Fruit fly (Drosophila melanogaster) Kc167 (cell line): ENCODE results near the gene CG3355.

ENCODE experiments used
- Myc ChIP-seq: fragments of >200 bp; optimal IDR thresholded peaks from 2 replicates; lab custom pipeline; 2017; ENCODE audit warnings: missing external identifiers
- Sin3A ChIP-seq: fragments of >200 bp; optimal IDR thresholded peaks from 2 replicates; lab custom pipeline; 2018; ENCODE audit warnings: missing external identifiers
- h ChIP-seq: fragments of >200 bp; optimal IDR thresholded peaks from 3 replicates; lab custom pipeline; 2018; ENCODE audit warnings: missing external identifiers
- insv ChIP-seq: fragments of >200 bp; optimal IDR thresholded peaks from 3 replicates; lab custom pipeline; 2018; ENCODE audit warnings: missing external identifiers
- psq ChIP-seq: fragments of >200 bp; optimal IDR thresholded peaks from 2 replicates; lab custom pipeline; 2017; ENCODE audit warnings: missing external identifiers
- ttk ChIP-seq: sonication (Bioruptor generic); optimal IDR thresholded peaks from 2 replicates; lab custom pipeline; 2017; ENCODE audit warnings: missing external identifiers

The CG3355 gene

dm6 chr2L:4682377-4682776 lies 31.2 kb downstream of the CG3355 start, which contains the start of gene CG11929:
CG11929 (plus strand) TSS chr2L:4682677.
- no peak for TF ChIP-seq ttk (lab: Kevin White, UChicago)
- TF ChIP-seq psq (lab: Kevin White, UChicago), result no peak
- no peak for TF ChIP-seq Sin3A (lab: Kevin White, UChicago)
- TF ChIP-seq h (lab: Kevin White, UChicago), result no peak
- TF ChIP-seq insv (lab: Kevin White, UChicago), result no peak
- TF ChIP-seq Myc (lab: Kevin White, UChicago), result no peak

- no peak for TF ChIP-seq h (lab: Kevin White, UChicago)
- no peak for TF ChIP-seq psq (lab: Kevin White, UChicago)
- no peak for TF ChIP-seq ttk (lab: Kevin White, UChicago)
- no peak for TF ChIP-seq Sin3A (lab: Kevin White, UChicago)
- TF ChIP-seq Myc (lab: Kevin White, UChicago), result no peak
- no peak for TF ChIP-seq insv (lab: Kevin White, UChicago)
These were observed 33.2 kb downstream of the CG3355 start, which contains the start of gene Elba1 for dm6 chr2L:4684361-4684760. Elba1 (minus strand) TSS chr2L:4684461.

- TF ChIP-seq ttk (lab: Kevin White, UChicago) (no peak), insv (lab: Kevin White, UChicago) (no peak), Sin3A (lab: Kevin White, UChicago) (no peak), Myc (lab: Kevin White, UChicago) (no peak), psq (lab: Kevin White, UChicago) (no peak), h (lab: Kevin White, UChicago) (no peak)
These were observed 36.0 kb downstream of the CG3355 start, which contains the start of gene Elba3 for dm6 chr2L:4687211-4687610. Elba3 (plus strand) TSS chr2L:4687511.

- no peak for TF ChIP-seq Sin3A (lab: Kevin White, UChicago)
- no peak for TF ChIP-seq Myc (lab: Kevin White, UChicago)
- no peak for TF ChIP-seq insv (lab: Kevin White, UChicago)
- TF ChIP-seq h (lab: Kevin White, UChicago), result no peak
- TF ChIP-seq ttk (lab: Kevin White, UChicago), result no peak
- no peak for TF ChIP-seq psq (lab: Kevin White, UChicago)
These were observed 39.4 kb downstream of the CG3355 start, which contains the start of gene CG3251 for dm6 chr2L:4690602-4691001. CG3251 (minus strand) TSS chr2L:4690702.

dm6 chr2L:4694421-4694820 lies 43.2 kb downstream of the CG3355 start, which contains the start of gene dcma:
dcma (plus strand) TSS chr2L:4694721.
- TF ChIP-seq ttk (lab: Kevin White, UChicago) (no peak), Sin3A (lab: Kevin White, UChicago) (no peak), insv (lab: Kevin White, UChicago) (no peak), h (lab: Kevin White, UChicago) (no peak), psq (lab: Kevin White, UChicago) (no peak), Myc (lab: Kevin White, UChicago) (no peak)

- TF ChIP-seq ttk (lab: Kevin White, UChicago) (no peak), Myc (lab: Kevin White, UChicago) (no peak), h (lab: Kevin White, UChicago) (no peak), psq (lab: Kevin White, UChicago) (no peak), Sin3A (lab: Kevin White, UChicago) (no peak), insv (lab: Kevin White, UChicago) (no peak)
These were observed 47.6 kb downstream of the CG3355 start for dm6 chr2L:4698837-4699236.

- no peak for TF ChIP-seq Myc (lab: Kevin White, UChicago)
- no peak for TF ChIP-seq ttk (lab: Kevin White, UChicago)
- no peak for TF ChIP-seq insv (lab: Kevin White, UChicago)
- TF ChIP-seq Sin3A (lab: Kevin White, UChicago), result no peak
- TF ChIP-seq h (lab: Kevin White, UChicago), result no peak
- TF ChIP-seq psq (lab: Kevin White, UChicago), result no peak
These were observed 50.2 kb downstream of the CG3355 start, which contains the start of gene Taf12L for dm6 chr2L:4701385-4701784. Taf12L (minus strand) TSS chr2L:4701485.
